Worm (Caenorhabditis elegans): ENCODE measurements around the gene T28H10.1.

ce11 chrV:12526758-12527157 lies 23.2 kb downstream of the T28H10.1 start, which contains the start of gene F45D3.1:
- TF ChIP-seq nhr-237 (tag; optimal IDR thresholded peaks at IDR 0.05): no peak
- TF ChIP-seq nhr-28 (tag; optimal IDR thresholded peaks at IDR 0.05): no peak
- no peak for TF ChIP-seq unc-120 (tag; optimal IDR thresholded peaks at IDR 0.05; ENCODE audit: poor library complexity, severe bottlenecking)

All from whole organism, mixed stage, embryonic.